Worm (Caenorhabditis elegans): ENCODE results near the gene tni-1.

tni-1 gene

DNA sequence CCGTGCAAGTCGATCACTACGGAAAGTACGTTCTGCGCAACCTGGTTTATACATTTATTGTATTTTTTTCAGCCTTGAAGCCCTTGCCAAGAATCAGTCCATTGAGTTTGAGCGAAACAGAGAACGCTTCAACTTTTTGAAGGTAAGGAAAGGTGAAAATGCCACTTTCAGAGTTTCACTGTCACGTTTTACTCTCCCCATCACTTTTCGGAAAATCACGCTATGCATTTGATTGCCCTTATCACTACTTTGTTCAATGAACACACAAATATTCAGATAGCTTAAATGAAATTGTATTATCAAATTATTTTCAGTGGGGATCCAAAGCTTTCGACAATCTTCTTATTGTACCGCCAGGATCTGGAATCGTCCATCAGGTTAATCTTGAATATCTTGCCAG, 36.8 kb downstream of the tni-1 start:
- no peak for TF ChIP-seq daf-12 (tag; optimal IDR thresholded peaks at IDR 0.05)
- peak; percentile 77 for TF ChIP-seq pqm-1 (tag; optimal IDR thresholded peaks at IDR 0.05)
- TF ChIP-seq sea-2 (GFP tag; optimal IDR thresholded peaks at IDR 0.05) = no peak
- TF ChIP-seq egl-27 (tag; optimal IDR thresholded peaks at IDR 0.05) = no peak
- no peak for TF ChIP-seq hmg-11 (tag; optimal IDR thresholded peaks at IDR 0.05)
- TF ChIP-seq nhr-76 (tag; optimal IDR thresholded peaks at IDR 0.05) = no peak
- peak; percentile 60 for TF ChIP-seq elt-2 (tag; optimal IDR thresholded peaks at IDR 0.05)
- TF ChIP-seq ceh-9 (tag; optimal IDR thresholded peaks at IDR 0.05) = no peak
- TF ChIP-seq ZK546.5 (tag; optimal IDR thresholded peaks at IDR 0.05) = no peak
- no peak for TF ChIP-seq elt-3 (tag; optimal IDR thresholded peaks at IDR 0.05)
- TF ChIP-seq nfya-1 (tag; optimal IDR thresholded peaks at IDR 0.05; ENCODE audit: insufficient read depth) = no peak
- TF ChIP-seq pha-4 (tag; optimal IDR thresholded peaks at IDR 0.05) = peak; percentile 42
- TF ChIP-seq nhr-12 (tag; optimal IDR thresholded peaks at IDR 0.05) = no peak
- TF ChIP-seq lin-15B (tag; optimal IDR thresholded peaks at IDR 0.05) = no peak
- no peak for TF ChIP-seq nhr-67 (tag; optimal IDR thresholded peaks at IDR 0.05)
- TF ChIP-seq skn-1 (tag; optimal IDR thresholded peaks at IDR 0.05) = no peak
- no peak for TF ChIP-seq jun-1 (tag; optimal IDR thresholded peaks at IDR 0.05)
- TF ChIP-seq ceh-82 (tag; optimal IDR thresholded peaks at IDR 0.05) = no peak
- no peak for TF ChIP-seq fos-1 (tag; optimal IDR thresholded peaks at IDR 0.05)
- TF ChIP-seq ceh-16 (tag; optimal IDR thresholded peaks at IDR 0.05) = no peak

- TF ChIP-seq mml-1 (tag; optimal IDR thresholded peaks at IDR 0.05) = no peak
- no peak for TF ChIP-seq nhr-237 (tag; optimal IDR thresholded peaks at IDR 0.05)
- TF ChIP-seq hmg-11 (tag; optimal IDR thresholded peaks at IDR 0.05) = peak; percentile 27
- TF ChIP-seq pqm-1 (tag; optimal IDR thresholded peaks at IDR 0.05) = peak; percentile 60
- TF ChIP-seq ztf-11 (tag; optimal IDR thresholded peaks at IDR 0.05) = no peak
- no peak for TF ChIP-seq ztf-4 (tag; optimal IDR thresholded peaks at IDR 0.05)
- TF ChIP-seq sea-2 (GFP tag; optimal IDR thresholded peaks at IDR 0.05) = no peak
- TF ChIP-seq eor-1 (tag; optimal IDR thresholded peaks at IDR 0.05) = no peak
- TF ChIP-seq elt-2 (tag; optimal IDR thresholded peaks at IDR 0.05) = peak; percentile 83
- no peak for TF ChIP-seq nhr-67 (tag; optimal IDR thresholded peaks at IDR 0.05)
- peak; percentile 11 for TF ChIP-seq egl-27 (tag; optimal IDR thresholded peaks at IDR 0.05)
- TF ChIP-seq lin-15B (tag; optimal IDR thresholded peaks at IDR 0.05) = no peak
- TF ChIP-seq egl-5 (tag; optimal IDR thresholded peaks at IDR 0.05) = no peak
- TF ChIP-seq ceh-9 (tag; optimal IDR thresholded peaks at IDR 0.05) = no peak
- peak; percentile 88 for TF ChIP-seq nhr-25 (tag; optimal IDR thresholded peaks at IDR 0.05)
- TF ChIP-seq tbx-2 (tag; optimal IDR thresholded peaks at IDR 0.05) = no peak
- TF ChIP-seq fkh-2 (tag; optimal IDR thresholded peaks at IDR 0.05) = no peak
- TF ChIP-seq jun-1 (tag; optimal IDR thresholded peaks at IDR 0.05) = no peak
- TF ChIP-seq elt-1 (tag; optimal IDR thresholded peaks at IDR 0.05) = peak; percentile 13
- TF ChIP-seq aly-2 (tag; optimal IDR thresholded peaks at IDR 0.05) = no peak
- TF ChIP-seq nhr-23 (tag; optimal IDR thresholded peaks at IDR 0.05) = peak; percentile 58
- no peak for TF ChIP-seq unc-39 (tag; optimal IDR thresholded peaks at IDR 0.05)
- TF ChIP-seq pha-4 (tag; optimal IDR thresholded peaks at IDR 0.05) = no peak
- TF ChIP-seq nhr-43 (tag; optimal IDR thresholded peaks at IDR 0.05; ENCODE audit: poor library complexity, severe bottlenecking) = no peak
- no peak for TF ChIP-seq fkh-10 (GFP tag; optimal IDR thresholded peaks at IDR 0.05)
- TF ChIP-seq nhr-28 (tag; optimal IDR thresholded peaks at IDR 0.05) = no peak
Measured at ce11 chrX:11339375-11339924, 37.8 kb downstream of the tni-1 start, which contains the start of gene aco-1. aco-1 (plus strand) TSS chrX:11339874.

- TF ChIP-seq ztf-11 (tag; optimal IDR thresholded peaks at IDR 0.05) (no peak), elt-2 (tag; optimal IDR thresholded peaks at IDR 0.05) (no peak), nhr-28 (tag; optimal IDR thresholded peaks at IDR 0.05) (no peak), fkh-2 (tag; optimal IDR thresholded peaks at IDR 0.05) (no peak), lin-15B (tag; optimal IDR thresholded peaks at IDR 0.05) (no peak), nhr-77 (tag; optimal IDR thresholded peaks at IDR 0.05) (no peak), ama-1 (optimal IDR thresholded peaks at IDR 0.05) (no peak), skn-1 (tag; optimal IDR thresholded peaks at IDR 0.05) (no peak), nhr-76 (tag; optimal IDR thresholded peaks at IDR 0.05) (no peak), ceh-28 (tag; optimal IDR thresholded peaks at IDR 0.05) (no peak), R02D3.7 (tag; optimal IDR thresholded peaks at IDR 0.05) (no peak), unc-62 (GFP tag; optimal IDR thresholded peaks at IDR 0.05) (no peak), lin-39 (tag; optimal IDR thresholded peaks at IDR 0.05) (no peak), daf-12 (tag; optimal IDR thresholded peaks at IDR 0.05) (no peak)
Measured at ce11 chrX:11337783-11338182, 39.5 kb downstream of the tni-1 start, which contains the start of gene gcy-9. gcy-9 (minus strand) TSS chrX:11337883.

All from whole organism, L3 larva.